Fruit fly (Drosophila melanogaster) whole organism, wandering third instar larva: ENCODE measurements around the gene Gcn2.

Experiments
- Abd-B ChIP-seq: fragments of >200 bp; optimal IDR thresholded peaks from 2 replicates; lab custom pipeline; 2017; ENCODE audit warnings: missing biosample characterization, missing genetic modification characterization
- CrebA ChIP-seq: fragments of 200-800 bp; sonication (Bioruptor generic); optimal IDR thresholded peaks from 2 replicates; lab custom pipeline; 2016; ENCODE audit warnings: missing biosample characterization, mild to moderate bottlenecking, missing genetic modification characterization, borderline replicate concordance
- HLH106 ChIP-seq: fragments of 200-800 bp; optimal IDR thresholded peaks from 3 replicates; lab custom pipeline; 2019; ENCODE audit warnings: missing biosample characterization, mild to moderate bottlenecking, missing genetic modification characterization, moderate library complexity
- Hnf4 ChIP-seq: fragments of 200-800 bp; sonication (Bioruptor generic); optimal IDR thresholded peaks from 2 replicates; lab custom pipeline; 2016; ENCODE audit warnings: missing biosample characterization, mild to moderate bottlenecking, missing genetic modification characterization
- Hr83 ChIP-seq: fragments of 200-300 bp; sonication (Bioruptor generic); optimal IDR thresholded peaks from 2 replicates; lab custom pipeline; 2016; ENCODE audit warnings: missing biosample characterization, mild to moderate bottlenecking, missing genetic modification characterization, moderate library complexity; ENCODE audit not compliant: poor library complexity, severe bottlenecking
- Jra ChIP-seq: sonication (Bioruptor generic); optimal IDR thresholded peaks from 2 replicates; lab custom pipeline; 2016; ENCODE audit warnings: missing biosample characterization, missing genetic modification characterization
- Mio ChIP-seq: sonication (Bioruptor generic); optimal IDR thresholded peaks from 2 replicates; lab custom pipeline; 2016; ENCODE audit warnings: missing biosample characterization, missing genetic modification characterization
- Myc ChIP-seq: fragments of >200 bp; optimal IDR thresholded peaks from 2 replicates; lab custom pipeline; 2017
- N ChIP-seq: fragments of >200 bp; optimal IDR thresholded peaks from 2 replicates; lab custom pipeline; 2018; ENCODE audit warnings: missing biosample characterization, missing external identifiers, missing genetic modification characterization
- OdsH ChIP-seq: fragments of 200-800 bp; sonication (Bioruptor generic); optimal IDR thresholded peaks from 2 replicates; lab custom pipeline; 2016; ENCODE audit warnings: missing biosample characterization, mild to moderate bottlenecking, missing genetic modification characterization
- Rel ChIP-seq, 2 experiments: fragments of 200-800 bp; sonication (Bioruptor generic) in 1 of 2; optimal IDR thresholded peaks; 2 replicates in 1 of 2; 3 replicates in 1 of 2; lab custom pipeline; 2016 to 2019; ENCODE audit warnings: mild to moderate bottlenecking in 2 of 2, missing biosample characterization in 2 of 2, missing genetic modification characterization in 2 of 2, moderate library complexity in 1 of 2
- Sp1 ChIP-seq: fragments of 200-800 bp; sonication (Bioruptor generic); optimal IDR thresholded peaks from 3 replicates; lab custom pipeline; 2019; ENCODE audit warnings: missing biosample characterization, mild to moderate bottlenecking, missing genetic modification characterization, moderate library complexity
- br ChIP-seq: fragments of 200-800 bp; sonication (Bioruptor generic); optimal IDR thresholded peaks from 2 replicates; lab custom pipeline; 2016; ENCODE audit warnings: missing biosample characterization, missing genetic modification characterization
- brk ChIP-seq: fragments of 200-800 bp; sonication (Bioruptor generic); optimal IDR thresholded peaks from 2 replicates; lab custom pipeline; 2016; ENCODE audit warnings: missing biosample characterization, mild to moderate bottlenecking, missing genetic modification characterization
- dl ChIP-seq, 2 experiments: fragments of 175-275, 200-275 bp in 1 of 2; fragments of 200-275 bp in 1 of 2; sonication (Bioruptor generic); optimal IDR thresholded peaks; lab custom pipeline; 2018; ENCODE audit warnings: mild to moderate bottlenecking in 2 of 2, missing biosample characterization in 2 of 2, missing genetic modification characterization in 2 of 2, moderate library complexity in 2 of 2; ENCODE audit not compliant: partially characterized antibody in 2 of 2, insufficient read depth in 1 of 2
- dmrt93B ChIP-seq: fragments of 200-800 bp; sonication (Bioruptor generic); optimal IDR thresholded peaks from 2 replicates; lab custom pipeline; 2018; ENCODE audit warnings: missing biosample characterization, mild to moderate bottlenecking, missing genetic modification characterization
- dsf ChIP-seq: sonication (Bioruptor generic); optimal IDR thresholded peaks from 2 replicates; lab custom pipeline; 2016; ENCODE audit warnings: missing biosample characterization, missing genetic modification characterization, borderline replicate concordance
- ey ChIP-seq: fragments of 200-800 bp; sonication (Bioruptor generic); optimal IDR thresholded peaks from 2 replicates; lab custom pipeline; 2016; ENCODE audit warnings: missing biosample characterization, missing genetic modification characterization
- foxo ChIP-seq, 2 experiments: fragments of 200-800 bp; sonication (Bioruptor generic); optimal IDR thresholded peaks; 2 replicates in 1 of 2; 3 replicates in 1 of 2; lab custom pipeline; 2016 to 2017; ENCODE audit warnings: missing biosample characterization in 2 of 2, missing genetic modification characterization in 2 of 2
- fru ChIP-seq: fragments of 200-800 bp; sonication (Bioruptor generic); optimal IDR thresholded peaks from 3 replicates; lab custom pipeline; 2016; ENCODE audit warnings: missing biosample characterization, mild to moderate bottlenecking, missing genetic modification characterization
- jim ChIP-seq: fragments of 175-275, 200-325 bp; sonication (Bioruptor generic); optimal IDR thresholded peaks from 2 replicates; lab custom pipeline; 2016; ENCODE audit warnings: missing biosample characterization, mild to moderate bottlenecking, missing genetic modification characterization
- lola ChIP-seq: fragments of >200 bp; optimal IDR thresholded peaks from 2 replicates; lab custom pipeline; 2017; ENCODE audit warnings: missing biosample characterization, missing genetic modification characterization
- psq ChIP-seq: fragments of 200-800 bp; sonication (Bioruptor generic); optimal IDR thresholded peaks from 3 replicates; lab custom pipeline; 2017; ENCODE audit warnings: missing biosample characterization, mild to moderate bottlenecking, missing genetic modification characterization, moderate library complexity
- rgr ChIP-seq: fragments of 200-800 bp; sonication (Bioruptor generic); optimal IDR thresholded peaks from 3 replicates; lab custom pipeline; 2016; ENCODE audit warnings: missing biosample characterization, mild to moderate bottlenecking, missing genetic modification characterization
- sv ChIP-seq: fragments of 200-800 bp; sonication (Bioruptor generic); optimal IDR thresholded peaks from 3 replicates; lab custom pipeline; 2016; ENCODE audit warnings: missing biosample characterization, missing genetic modification characterization
- tai ChIP-seq: sonication (Bioruptor generic); optimal IDR thresholded peaks from 2 replicates; lab custom pipeline; 2016; ENCODE audit warnings: missing biosample characterization, missing genetic modification characterization
- usp ChIP-seq: fragments of >200 bp; optimal IDR thresholded peaks from 2 replicates; lab custom pipeline; 2017; ENCODE audit warnings: missing biosample characterization, missing genetic modification characterization
- woc ChIP-seq: sonication (Bioruptor generic); optimal IDR thresholded peaks from 2 replicates; lab custom pipeline; 2016; ENCODE audit warnings: missing biosample characterization, mild to moderate bottlenecking, missing genetic modification characterization

The Gcn2 gene

DNA sequence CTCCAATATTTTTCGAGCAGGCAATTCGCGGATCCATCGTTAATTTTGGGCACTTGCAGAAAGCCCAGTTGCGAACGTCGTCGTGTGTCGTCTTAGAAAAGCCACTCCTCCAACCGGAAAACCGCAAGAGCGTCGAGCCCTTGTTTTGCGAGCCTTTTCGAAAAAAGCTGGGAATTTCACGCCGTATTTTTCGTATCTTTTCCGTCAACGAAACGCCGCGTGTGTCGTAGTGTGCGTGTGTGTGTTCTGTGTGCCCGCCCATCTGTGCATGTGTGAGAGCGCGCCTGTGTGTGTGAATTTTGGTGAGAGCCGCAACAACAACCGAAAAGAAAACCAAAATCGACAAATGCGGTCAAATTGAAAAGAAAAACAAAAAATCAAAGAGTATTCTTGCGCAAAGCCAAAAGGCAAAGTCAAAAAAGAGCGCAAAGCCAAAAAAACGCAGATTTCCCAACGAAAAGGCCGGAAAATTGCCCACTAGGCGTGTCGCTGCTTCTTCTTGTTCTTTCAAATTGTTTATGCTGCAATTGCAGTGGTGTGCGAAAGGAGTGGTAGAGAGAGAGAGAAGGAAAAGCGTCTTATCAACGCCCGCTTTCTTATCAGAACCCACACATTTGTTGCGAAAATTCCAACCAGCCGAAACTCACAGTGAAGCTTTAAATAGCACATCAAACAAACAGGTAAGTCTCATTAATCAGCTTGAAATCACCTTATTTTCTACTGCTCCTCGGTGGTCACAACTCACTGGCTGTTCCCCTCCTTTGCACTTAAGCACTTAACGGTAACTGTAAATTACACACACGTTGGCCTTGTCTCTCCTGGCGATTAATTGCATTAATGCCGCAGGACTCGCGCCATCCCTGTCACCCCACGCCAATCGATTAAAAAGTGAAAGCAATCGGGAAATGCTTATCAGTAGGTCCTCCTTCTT is 10.1 kb downstream of the Gcn2 start, which contains the start of gene PNPase:
Gene PNPase (minus strand): TSS at position 176 of the 931 bp plus-strand sequence.
- TF ChIP-seq Rel (GFP tag; optimal IDR thresholded peaks at IDR 0.05; lab: Kevin White, UChicago) (no peak), Rel (tag; optimal IDR thresholded peaks at IDR 0.05; lab: Kevin White, UChicago) (peak; percentile 26), Sp1 (peak; percentile 3), sv (no peak)
- TF ChIP-seq, all 38 proteins: peak for 2

DNA sequence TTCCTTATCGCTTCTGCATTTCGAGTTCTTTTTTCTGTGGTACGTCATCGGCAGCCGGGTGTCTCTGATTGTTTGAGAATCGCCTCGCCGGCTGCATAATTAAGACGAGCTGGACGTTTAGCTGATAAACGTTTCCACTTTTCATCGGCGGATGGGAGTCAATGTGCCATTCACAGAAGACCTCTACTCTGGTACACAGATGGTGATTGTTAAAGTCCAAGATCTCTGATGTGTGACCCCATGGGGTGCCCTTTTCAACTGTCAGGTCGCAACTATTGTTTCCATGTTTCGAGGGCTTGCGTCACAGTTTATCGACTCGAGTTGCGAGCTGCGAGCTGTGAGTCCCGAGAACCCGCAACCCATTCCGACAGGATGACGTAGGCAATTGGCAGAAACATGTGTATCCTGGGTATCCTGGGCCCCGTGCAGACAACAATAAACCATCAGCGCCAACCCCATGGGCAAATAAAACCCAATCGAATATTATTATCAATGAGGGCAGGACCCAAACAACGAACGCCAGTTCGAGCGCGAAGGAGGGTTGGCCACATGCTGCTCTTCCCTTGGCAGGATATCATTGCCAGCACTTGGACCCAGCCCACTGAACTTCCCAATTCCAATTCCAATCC is 11.7 kb downstream of the Gcn2 start:
- TF ChIP-seq HLH106 (no peak), br (GFP tag; lab: Kevin White, UChicago) (no peak), dmrt93B (GFP tag; lab: Kevin White, UChicago) (no peak), Rel (GFP tag; optimal IDR thresholded peaks at IDR 0.05; lab: Kevin White, UChicago) (no peak), Rel (tag; optimal IDR thresholded peaks at IDR 0.05; lab: Kevin White, UChicago) (peak; percentile 45), CrebA (GFP tag; lab: Kevin White, UChicago) (no peak), Mio (no peak), rgr (GFP tag; lab: Kevin White, UChicago) (no peak)

DNA sequence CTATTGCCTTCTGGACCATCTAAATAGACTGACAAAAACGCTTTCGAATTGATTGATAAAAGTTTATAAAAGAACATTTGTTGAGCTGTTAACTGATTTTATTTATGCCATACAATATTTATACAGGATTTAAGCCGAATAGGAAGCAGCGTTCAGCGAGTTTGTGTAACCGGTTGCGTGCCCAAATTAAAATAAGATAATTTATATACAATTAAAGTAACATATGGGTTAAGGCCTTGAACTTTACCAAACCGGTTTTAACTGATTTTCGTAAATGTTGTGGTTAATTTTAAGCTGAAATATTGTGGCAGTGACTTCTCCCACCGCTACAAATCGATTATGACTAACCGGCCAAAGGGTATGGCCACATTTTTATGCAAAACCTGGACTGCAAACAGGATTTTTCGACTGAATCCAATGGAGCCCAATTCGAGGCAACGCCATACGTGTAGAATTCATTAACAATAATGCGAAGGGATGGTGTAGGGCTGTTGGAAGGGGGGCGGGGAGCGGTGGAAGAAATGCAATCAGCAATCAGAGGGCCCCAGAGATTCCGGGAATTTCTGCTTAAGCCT is 14.3 kb downstream of the Gcn2 start:
- TF ChIP-seq Rel (GFP tag; optimal IDR thresholded peaks at IDR 0.05; lab: Kevin White, UChicago) (no peak), Rel (tag; optimal IDR thresholded peaks at IDR 0.05; lab: Kevin White, UChicago) (no peak), psq (GFP tag; lab: Kevin White, UChicago) (peak; percentile 7), foxo (GFP tag; optimal IDR thresholded peaks at IDR 0.05; lab: Kevin White, UChicago) (peak in 1 of 2 experiments; percentile 29), fru (GFP tag; lab: Kevin White, UChicago) (peak; percentile 36), dsf (GFP tag; lab: Kevin White, UChicago) (no peak), Myc (lab: Kevin White, UChicago) (no peak), tai (GFP tag; lab: Kevin White, UChicago) (no peak), Mio (no peak), OdsH (peak; percentile 31), ey (GFP tag; lab: Kevin White, UChicago) (peak; percentile 2), Hr83 (GFP tag; lab: Kevin White, UChicago) (no peak), woc (GFP tag; lab: Kevin White, UChicago) (peak; percentile 47)

DNA sequence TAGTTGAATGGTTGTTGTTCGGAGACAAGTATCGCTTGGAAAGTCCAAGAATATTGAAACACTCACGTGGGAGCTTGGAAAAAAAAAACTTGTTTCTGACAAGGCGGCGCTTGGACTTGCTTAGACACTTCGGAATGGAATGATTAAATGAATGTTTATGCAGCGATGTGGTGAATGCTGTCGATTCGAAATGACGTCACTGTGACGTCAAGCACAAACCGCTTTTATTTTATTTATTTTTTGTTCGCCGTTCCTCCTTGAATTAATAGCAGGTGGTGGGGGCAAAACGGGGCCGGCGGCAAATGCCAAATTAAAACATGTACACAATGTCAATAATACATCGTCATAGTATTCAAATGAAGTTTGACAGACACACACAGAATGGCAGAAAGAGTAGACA is 24.1 kb downstream of the Gcn2 start:
- TF ChIP-seq Hnf4 (GFP tag; lab: Kevin White, UChicago) = no peak
- TF ChIP-seq jim = no peak
- no peak for TF ChIP-seq lola (GFP tag; lab: Kevin White, UChicago)
- TF ChIP-seq dmrt93B (GFP tag; lab: Kevin White, UChicago) = no peak
- no peak for TF ChIP-seq br (GFP tag; lab: Kevin White, UChicago)
- TF ChIP-seq N = no peak
- TF ChIP-seq fru (GFP tag; lab: Kevin White, UChicago) = no peak
- TF ChIP-seq dl (GFP tag; optimal IDR thresholded peaks at IDR 0.05; lab: Kevin White, UChicago; ENCODE audit: insufficient read depth in 1 of 2, partially characterized antibody in 2 of 2) = no peak
- TF ChIP-seq OdsH = no peak
- no peak for TF ChIP-seq Sp1
- TF ChIP-seq ey (GFP tag; lab: Kevin White, UChicago) = no peak
- TF ChIP-seq Hr83 (GFP tag; lab: Kevin White, UChicago) = no peak
- no peak for TF ChIP-seq Abd-B (GFP tag; lab: Kevin White, UChicago)
- TF ChIP-seq brk (GFP tag; lab: Kevin White, UChicago) = no peak
- TF ChIP-seq Jra = no peak
- TF ChIP-seq usp (GFP tag; lab: Kevin White, UChicago) = no peak
- no peak for TF ChIP-seq rgr (GFP tag; lab: Kevin White, UChicago)
- no peak for TF ChIP-seq woc (GFP tag; lab: Kevin White, UChicago)
